Fruit fly (Drosophila melanogaster): ENCODE data around the gene CG7201.

Gene CG7201

DNA sequence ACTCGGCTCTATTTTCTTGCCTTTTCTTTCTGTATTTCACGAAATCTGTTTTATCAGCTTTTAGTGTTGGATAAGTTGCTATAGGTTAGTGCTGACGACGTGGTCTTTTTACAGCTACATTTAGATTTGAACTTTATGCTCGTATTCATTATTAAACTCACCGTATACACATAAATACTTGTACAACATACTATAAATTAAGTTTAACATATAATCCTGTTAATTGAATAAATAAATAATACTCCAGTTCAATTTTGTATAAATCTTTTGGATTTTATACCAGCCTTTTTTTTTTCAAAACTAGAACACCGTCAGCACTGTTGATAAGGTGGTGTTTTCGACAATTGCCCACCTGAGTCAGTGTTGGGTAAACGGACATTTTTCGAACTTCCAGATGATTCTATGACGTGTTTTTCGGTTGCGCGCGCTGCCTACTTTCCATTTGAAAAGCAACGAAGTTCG is 13.8 kb upstream of the CG7201 start, which contains the start of gene BI-1:
Gene BI-1, minus strand, starts transcription at position 51 of the 462 bp plus-strand sequence.
- peak; percentile 82 for TF ChIP-seq noc (tag; optimal IDR thresholded peaks at IDR 0.05)

dm6 chr3L:8306880-8307279 is 11.8 kb upstream of the CG7201 start, which contains the start of gene Gr66a:
TSS of gene Gr66a (minus strand) at chr3L:8306980.
- TF ChIP-seq noc (tag; optimal IDR thresholded peaks at IDR 0.05) = no peak

dm6 chr3L:8303912-8304311 is 8.8 kb upstream of the CG7201 start, which contains the start of the genes CG7194 and Sbp2:
TSS of gene CG7194 (minus strand) at chr3L:8304059.
TSS of gene Sbp2 (plus strand) at chr3L:8304157.
- TF ChIP-seq noc (tag; optimal IDR thresholded peaks at IDR 0.05) = no peak

DNA sequence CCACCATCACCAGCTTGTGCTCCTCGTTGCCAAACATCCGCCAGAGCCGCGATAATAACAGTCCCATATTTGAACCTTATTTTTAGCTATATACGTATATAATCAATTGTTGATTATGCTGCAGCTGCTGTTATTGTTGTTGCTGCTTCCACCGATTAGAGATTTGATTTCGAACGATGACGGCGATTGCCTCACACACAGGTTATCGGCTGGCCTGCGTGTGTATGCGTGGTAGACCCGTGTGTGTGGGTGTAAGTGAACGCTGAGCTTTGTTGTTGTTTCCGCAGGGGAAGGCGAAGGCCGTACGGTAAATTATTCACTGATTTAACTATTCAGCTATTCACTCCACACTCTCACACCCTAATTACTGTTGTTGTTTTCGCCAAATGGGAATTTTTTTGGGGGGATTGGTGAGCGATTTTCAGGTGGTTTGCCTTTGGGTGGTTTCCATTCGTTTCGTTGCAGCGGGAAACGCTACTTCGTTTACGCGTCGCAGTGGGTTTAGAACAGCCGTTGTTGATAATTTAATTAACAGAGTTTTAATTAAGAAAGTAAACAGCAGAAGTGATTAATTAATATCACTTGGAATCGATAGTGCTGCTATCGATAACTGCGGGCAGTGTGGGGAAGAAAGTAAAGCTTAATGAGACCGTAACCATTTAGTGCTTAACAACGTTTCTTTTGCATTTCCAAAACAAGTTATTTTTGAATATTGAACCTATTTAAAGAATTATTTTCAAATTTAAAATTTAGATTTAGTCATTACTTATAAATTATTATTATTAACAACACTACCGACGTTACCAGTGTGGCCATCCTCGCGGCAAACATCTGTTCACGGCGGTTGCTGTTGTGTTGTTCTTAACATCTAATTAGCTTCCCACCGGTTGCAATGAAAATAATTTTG is 4.3 kb upstream of the CG7201 start, which contains the start of the genes Arl5 and CG13671:
Gene Arl5, minus strand, starts transcription at position 616 of the 907 bp plus-strand sequence.
Gene CG13671, plus strand, starts transcription at position 841 of the 907 bp plus-strand sequence.
- peak; percentile 49 for TF ChIP-seq noc (tag; optimal IDR thresholded peaks at IDR 0.05)

dm6 chr3L:8297488-8297887 is 2.4 kb upstream of the CG7201 start:
- peak; percentile 12 for TF ChIP-seq noc (tag; optimal IDR thresholded peaks at IDR 0.05)

DNA sequence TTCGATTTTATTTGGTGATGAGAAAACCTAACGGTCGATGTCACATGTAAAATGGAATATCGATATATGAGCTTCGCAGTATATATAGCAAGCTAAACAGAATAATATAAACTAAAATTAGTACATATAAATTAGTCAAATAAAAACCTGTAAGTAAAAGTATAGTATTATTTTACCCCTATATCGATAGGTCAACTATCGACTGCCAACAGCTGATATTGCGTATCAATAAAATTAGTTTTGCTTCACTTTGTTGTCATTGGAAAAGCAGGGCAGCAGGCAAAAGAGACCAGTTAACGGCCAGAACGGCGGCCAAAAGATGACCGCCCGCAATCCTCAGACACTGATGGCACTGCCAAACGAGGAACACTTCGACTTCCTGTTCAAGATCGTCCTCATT is 1.8 kb upstream of the CG7201 start, which contains the start of gene Rab19:
Gene Rab19, plus strand, starts transcription at position 78 of the 400 bp plus-strand sequence.
- no peak for TF ChIP-seq noc (tag; optimal IDR thresholded peaks at IDR 0.05)

- TF ChIP-seq noc (tag; optimal IDR thresholded peaks at IDR 0.05) = peak; percentile 33
Observed at dm6 chr3L:8289336-8290258, 5.5 kb downstream of the CG7201 start, which contains the start of gene cert. TSS of gene cert (minus strand) at chr3L:8289870.

- TF ChIP-seq noc (tag; optimal IDR thresholded peaks at IDR 0.05) = no peak
Observed at dm6 chr3L:8288396-8288795, 6.7 kb downstream of the CG7201 start.

DNA sequence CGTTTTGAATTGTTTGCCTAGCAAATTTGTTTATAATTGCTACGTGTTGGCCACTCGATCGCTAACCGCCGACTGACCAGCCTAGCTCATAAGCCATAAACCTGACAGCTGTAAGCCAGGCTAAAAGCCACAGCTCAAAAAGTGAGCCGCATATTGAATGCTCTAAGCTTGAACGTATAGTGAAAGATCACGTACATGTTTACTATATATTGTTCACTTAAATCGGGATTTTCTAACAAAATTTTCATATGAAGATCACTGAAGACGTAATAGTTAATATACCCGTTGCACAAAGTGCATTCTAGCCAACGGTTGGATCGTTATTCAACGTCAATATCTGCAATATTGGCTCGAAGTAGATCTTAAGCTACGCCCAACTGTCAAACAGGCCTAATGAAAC is 8.7 kb downstream of the CG7201 start:
- TF ChIP-seq noc (tag; optimal IDR thresholded peaks at IDR 0.05) = no peak

DNA sequence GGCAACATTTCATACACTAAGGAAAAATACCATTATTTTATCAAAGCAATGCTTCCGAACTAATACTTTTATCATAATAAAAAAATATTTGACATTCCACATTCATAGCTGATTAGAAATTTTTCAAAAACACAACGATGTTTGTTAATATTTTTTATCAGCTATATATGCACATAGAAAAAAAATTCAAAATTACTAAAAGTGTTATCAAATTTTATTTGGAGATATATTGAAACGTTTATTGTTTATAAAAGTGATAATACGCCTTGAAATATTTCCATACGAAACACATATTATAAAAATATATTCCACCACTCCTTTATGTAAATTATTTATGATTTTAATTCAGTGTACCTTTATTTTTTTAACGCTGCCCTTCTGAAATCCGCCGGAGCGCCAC is 9.4 kb downstream of the CG7201 start:
- TF ChIP-seq noc (tag; optimal IDR thresholded peaks at IDR 0.05) = no peak

- no peak for TF ChIP-seq noc (tag; optimal IDR thresholded peaks at IDR 0.05)
Observed at dm6 chr3L:8285291-8285690, 9.8 kb downstream of the CG7201 start.

DNA sequence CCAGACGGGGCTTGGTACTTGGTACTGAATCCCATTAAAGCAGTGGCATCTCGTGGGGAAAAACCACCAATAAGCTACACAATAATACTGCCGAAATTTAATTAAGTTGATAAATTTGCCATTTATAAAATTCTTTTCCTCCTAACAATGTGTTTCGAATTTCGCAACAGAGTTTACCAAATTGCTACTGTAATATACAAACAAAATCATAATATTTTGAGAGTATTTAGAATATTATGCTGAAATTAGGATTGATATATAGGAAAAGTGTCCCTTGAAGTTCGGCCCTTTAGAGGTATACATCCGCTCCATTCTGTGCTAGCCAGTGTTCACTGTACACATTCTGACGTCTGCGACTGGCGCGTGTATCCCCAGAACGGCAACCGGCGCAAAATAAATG is 10.5 kb downstream of the CG7201 start:
- TF ChIP-seq noc (tag; optimal IDR thresholded peaks at IDR 0.05) = peak; percentile 43

DNA sequence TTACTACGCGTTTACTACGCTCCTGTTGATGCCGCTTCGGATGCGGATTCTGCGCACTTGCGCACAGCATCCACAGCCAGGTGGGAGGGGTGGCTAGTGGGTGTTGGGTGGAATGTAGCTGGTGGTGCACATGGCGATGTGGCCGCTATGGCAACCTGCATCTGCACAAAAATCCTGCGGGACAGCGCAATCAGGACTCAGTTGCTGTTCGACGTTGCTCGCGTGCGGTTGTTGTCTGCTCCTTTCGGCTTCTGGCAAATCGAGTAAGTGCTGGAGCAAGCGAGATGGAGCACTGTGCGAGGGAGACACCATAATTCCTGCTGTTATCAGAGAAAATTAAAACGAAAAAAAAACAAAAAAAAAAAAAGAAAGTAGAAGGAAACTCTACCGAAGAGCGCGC is 54.2 kb downstream of the CG7201 start:
- TF ChIP-seq noc (tag; optimal IDR thresholded peaks at IDR 0.05) = no peak

DNA sequence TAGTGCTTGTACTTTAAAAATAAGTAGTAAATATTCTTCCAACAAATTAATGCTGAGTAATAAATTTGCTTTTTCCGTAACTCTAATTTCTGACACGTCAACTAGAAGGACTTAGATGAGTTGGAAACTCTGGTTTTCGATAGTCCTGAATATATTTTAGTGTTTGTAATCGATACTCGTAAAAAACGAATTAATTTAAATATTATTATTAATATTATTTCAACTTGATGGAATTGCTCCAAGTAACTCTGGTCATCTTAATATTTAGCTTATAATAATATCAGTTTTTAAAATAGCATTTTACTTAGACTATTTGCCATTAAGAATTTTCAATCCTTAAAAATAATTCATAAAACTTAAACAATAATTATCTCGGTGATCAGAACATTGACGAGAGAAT is 54.6 kb downstream of the CG7201 start, which contains the start of gene CG7213:
Gene CG7213, minus strand, starts transcription at position 101 of the 400 bp plus-strand sequence.
- TF ChIP-seq noc (tag; optimal IDR thresholded peaks at IDR 0.05) = no peak
